Fruit fly (Drosophila melanogaster): ENCODE data around the gene CG1792.

dm6 chr3R:31632316-31632715, 16.2 kb downstream of the CG1792 start:
- TF ChIP-seq CTCF (optimal IDR thresholded peaks at IDR 0.05) (no peak), CG8478 (optimal IDR thresholded peaks at IDR 0.05) (no peak)
